Fruit fly (Drosophila melanogaster) whole organism, adult: ENCODE data around the gene CG17751.

Experiments
- CG11617 ChIP-seq: fragments of 200-800 bp; sonication (Bioruptor generic); optimal IDR thresholded peaks from 2 replicates; lab custom pipeline; 2017; ENCODE audit warnings: mild to moderate bottlenecking, missing biosample characterization, missing genetic modification reagents, missing genetic modification characterization
- CG12768 ChIP-seq: fragments of 200-800 bp; sonication (Bioruptor generic); optimal IDR thresholded peaks from 2 replicates; lab custom pipeline; 2017; ENCODE audit warnings: missing biosample characterization, missing genetic modification characterization, mild to moderate bottlenecking, moderate library complexity, missing genetic modification reagents
- CG14711 ChIP-seq: fragments of 200-800 bp; sonication (Bioruptor generic); optimal IDR thresholded peaks from 2 replicates; lab custom pipeline; 2018; ENCODE audit warnings: missing biosample characterization, mild to moderate bottlenecking, missing genetic modification characterization, moderate library complexity
- CG1620 ChIP-seq: fragments of 200-800 bp; sonication (Bioruptor generic); optimal IDR thresholded peaks from 2 replicates; lab custom pipeline; 2016; ENCODE audit warnings: missing biosample characterization, missing genetic modification characterization
- CG5204 ChIP-seq: fragments of 200-800 bp; sonication (Bioruptor generic); optimal IDR thresholded peaks from 2 replicates; lab custom pipeline; 2016; ENCODE audit warnings: missing biosample characterization, missing genetic modification characterization
- Clk ChIP-seq: fragments of 200-800 bp; sonication (Bioruptor generic); optimal IDR thresholded peaks from 2 replicates; lab custom pipeline; 2017; ENCODE audit warnings: missing biosample characterization, missing genetic modification characterization
- bab1 ChIP-seq: fragments of 200-800 bp; sonication (Bioruptor generic); optimal IDR thresholded peaks from 3 replicates; lab custom pipeline; 2019; ENCODE audit warnings: missing biosample characterization, mild to moderate bottlenecking, missing genetic modification characterization, moderate library complexity
- cic ChIP-seq: fragments of 200-800 bp; sonication (Bioruptor generic); optimal IDR thresholded peaks from 2 replicates; lab custom pipeline; 2017; ENCODE audit warnings: missing biosample characterization, mild to moderate bottlenecking, missing genetic modification characterization, moderate library complexity
- cnc ChIP-seq, 2 experiments: fragments of >200 bp; optimal IDR thresholded peaks; 2 replicates each; lab custom pipeline; 2017
- kay ChIP-seq: fragments of 200-800 bp; sonication (Bioruptor generic); peaks from one replicate; lab custom pipeline; 2016; ENCODE audit warnings: missing biosample characterization, missing genetic modification characterization, borderline replicate concordance
- pad ChIP-seq: fragments of 200-800 bp; sonication (Bioruptor generic); optimal IDR thresholded peaks from 3 replicates; lab custom pipeline; 2017; ENCODE audit warnings: missing biosample characterization, missing genetic modification characterization, mild to moderate bottlenecking, moderate library complexity, missing genetic modification reagents
- tj ChIP-seq: fragments of 200-800 bp; sonication (Bioruptor generic); optimal IDR thresholded peaks from 3 replicates; lab custom pipeline; 2017; ENCODE audit warnings: missing biosample characterization, mild to moderate bottlenecking, missing genetic modification characterization, moderate library complexity
- toe ChIP-seq: fragments of 200-800 bp; sonication (Bioruptor generic); optimal IDR thresholded peaks from 2 replicates; lab custom pipeline; 2016; ENCODE audit warnings: missing biosample characterization, missing genetic modification characterization

- peak; percentile 73 for TF ChIP-seq Clk (GFP tag; lab: Kevin White, UChicago)
- peak; percentile 37 for TF ChIP-seq cic
- TF ChIP-seq toe (GFP tag; lab: Kevin White, UChicago), result peak; percentile 67
- TF ChIP-seq bab1 (GFP tag; lab: Kevin White, UChicago), result peak; percentile 92
- TF ChIP-seq pad (GFP tag; lab: Kevin White, UChicago), result peak; percentile 37
- peak; percentile 85 for TF ChIP-seq CG11617 (GFP tag; lab: Kevin White, UChicago)
- no peak for TF ChIP-seq kay (GFP tag; lab: Kevin White, UChicago)
- TF ChIP-seq CG5204, result peak; percentile 83
- peak; percentile 54 for TF ChIP-seq tj (GFP tag; lab: Kevin White, UChicago)
- peak; percentile 76 for TF ChIP-seq CG1620 (GFP tag; lab: Kevin White, UChicago)
- no peak for TF ChIP-seq cnc (optimal IDR thresholded peaks at IDR 0.05; lab: Kevin White, UChicago)
- TF ChIP-seq CG14711 (tag; lab: Kevin White, UChicago), result peak; percentile 94
- peak; percentile 90 for TF ChIP-seq CG12768 (GFP tag; lab: Kevin White, UChicago)
Observed at dm6 chr3R:19641498-19642065, 34.5 kb downstream of the CG17751 start.
